Fruit fly (Drosophila melanogaster): Measurements from ENCODE around the gene inaF-C.

Gene inaF-C

dm6 chrX:11685918-11686640 is 45.5 kb downstream of the inaF-C start (continued):
- no peak for TF ChIP-seq CG6272 (GFP tag; IDR thresholded peaks at IDR 0.05)
- TF ChIP-seq Fer3 (tag; optimal IDR thresholded peaks at IDR 0.05) = peak; percentile 17
- no peak for TF ChIP-seq Lhr (GFP tag; optimal IDR thresholded peaks at IDR 0.05)
- no peak for TF ChIP-seq CG13624 (GFP tag; optimal IDR thresholded peaks at IDR 0.05)
- peak; percentile 4 for TF ChIP-seq ftz-f1 (GFP tag; optimal IDR thresholded peaks at IDR 0.05)
- no peak for TF ChIP-seq Ets65A (GFP tag)
- TF ChIP-seq Sox102F (GFP tag; optimal IDR thresholded peaks at IDR 0.05) = no peak
- peak; percentile 28 for TF ChIP-seq scrt (GFP tag; optimal IDR thresholded peaks at IDR 0.05)
- TF ChIP-seq CTCF (GFP tag; optimal IDR thresholded peaks at IDR 0.05) = peak; percentile 52
- TF ChIP-seq cato (GFP tag; optimal IDR thresholded peaks at IDR 0.05; ENCODE audit: borderline replicate concordance) = no peak
- TF ChIP-seq CG14860 (GFP tag; IDR thresholded peaks at IDR 0.05; ENCODE audit: partially characterized antibody) = no peak
- TF ChIP-seq mirr (GFP tag; optimal IDR thresholded peaks at IDR 0.05) = peak; percentile 84
- no peak for TF ChIP-seq tup (GFP tag; optimal IDR thresholded peaks at IDR 0.05)
- TF ChIP-seq CG42726 (GFP tag; IDR thresholded peaks at IDR 0.05; ENCODE audit: partially characterized antibody) = no peak
- TF ChIP-seq unpg (GFP tag; optimal IDR thresholded peaks at IDR 0.05) = no peak
- TF ChIP-seq CG16863 (GFP tag; optimal IDR thresholded peaks at IDR 0.05) = peak; percentile 7
- no peak for TF ChIP-seq CoRest (tag; optimal IDR thresholded peaks at IDR 0.05)
- TF ChIP-seq CG9817 (tag; optimal IDR thresholded peaks at IDR 0.05) = no peak
- no peak for TF ChIP-seq klu (GFP tag; IDR thresholded peaks at IDR 0.05)
- peak; percentile 71 for TF ChIP-seq CG10543 (GFP tag; optimal IDR thresholded peaks at IDR 0.05)
- peak; percentile 78 for TF ChIP-seq CG6765 (GFP tag; optimal IDR thresholded peaks at IDR 0.05)
- no peak for TF ChIP-seq vnd (GFP tag; IDR thresholded peaks at IDR 0.05; ENCODE audit: partially characterized antibody)
- TF ChIP-seq CG31224 (GFP tag; IDR thresholded peaks at IDR 0.05) = no peak
- TF ChIP-seq Drgx (GFP tag; IDR thresholded peaks at IDR 0.05) = peak; percentile 11; the same call in 1 of the 2 replicates
- TF ChIP-seq gsb (GFP tag; IDR thresholded peaks at IDR 0.05) = no peak
- no peak for TF ChIP-seq fd102C (GFP tag; optimal IDR thresholded peaks at IDR 0.05)
- TF ChIP-seq CG18476 (GFP tag; optimal IDR thresholded peaks at IDR 0.05) = no peak
- TF ChIP-seq crp (GFP tag; optimal IDR thresholded peaks at IDR 0.05) = no peak
- TF ChIP-seq E2f2 (GFP tag; IDR thresholded peaks at IDR 0.05) = no peak; the same call in 1 of the 2 replicates
- TF ChIP-seq CG7556 (GFP tag; optimal IDR thresholded peaks at IDR 0.05) = peak; percentile 28
- TF ChIP-seq disco-r (GFP tag; optimal IDR thresholded peaks at IDR 0.05) = peak; percentile 22
- no peak for TF ChIP-seq Lpt (GFP tag; optimal IDR thresholded peaks at IDR 0.05)
- TF ChIP-seq ac (GFP tag; optimal IDR thresholded peaks at IDR 0.05) = no peak
- TF ChIP-seq dati (GFP tag; IDR thresholded peaks at IDR 0.05) = no peak
- no peak for TF ChIP-seq Opbp (GFP tag; IDR thresholded peaks at IDR 0.05; ENCODE audit: partially characterized antibody)
- no peak for TF ChIP-seq CG4424 (GFP tag; optimal IDR thresholded peaks at IDR 0.05)
- no peak for TF ChIP-seq vfl (GFP tag; optimal IDR thresholded peaks at IDR 0.05)
- no peak for TF ChIP-seq gfzf (GFP tag; optimal IDR thresholded peaks at IDR 0.05)
- TF ChIP-seq ash1 (GFP tag; optimal IDR thresholded peaks at IDR 0.05) = peak; percentile 9
- TF ChIP-seq NC2β (GFP tag; optimal IDR thresholded peaks at IDR 0.05) = peak; percentile 17
- TF ChIP-seq grau (tag; optimal IDR thresholded peaks at IDR 0.05) = peak; percentile 24
- TF ChIP-seq Dip3 (GFP tag; optimal IDR thresholded peaks at IDR 0.05) = no peak
- TF ChIP-seq Sox100B (GFP tag; optimal IDR thresholded peaks at IDR 0.05) = peak; percentile 25
- no peak for TF ChIP-seq Ptx1 (GFP tag; IDR thresholded peaks at IDR 0.05)
- no peak for TF ChIP-seq fd96Cb (tag; optimal IDR thresholded peaks at IDR 0.05)
- TF ChIP-seq Rfx (GFP tag; IDR thresholded peaks at IDR 0.05) = peak; percentile 33; the same call in 1 of the 2 replicates
- TF ChIP-seq NK7.1 (GFP tag; optimal IDR thresholded peaks at IDR 0.05) = peak; percentile 0
- peak; percentile 13 for TF ChIP-seq CHES-1-like (GFP tag; optimal IDR thresholded peaks at IDR 0.05)
- TF ChIP-seq CG9797 (GFP tag; optimal IDR thresholded peaks at IDR 0.05) = no peak
- no peak for TF ChIP-seq inv (GFP tag; IDR thresholded peaks at IDR 0.05; ENCODE audit: partially characterized antibody)
